Fruit fly (Drosophila melanogaster): ENCODE results near the gene Cortactin.
A peak's percentile ranks its signal among the peaks of the same experiment; 100 is the strongest.

The Cortactin gene

dm6 chr3R:21107907-21108591 is 43.8 kb upstream of the Cortactin start, which contains the start of the genes Sec15 and rtet:
Sec15 (minus strand) TSS chr3R:21107972.
rtet (plus strand) TSS chr3R:21108446.
- TF ChIP-seq CG13204 (GFP tag; optimal IDR thresholded peaks at IDR 0.05) (no peak), rn (GFP tag; IDR thresholded peaks at IDR 0.05) (no peak), CG4496 (GFP tag; IDR thresholded peaks at IDR 0.05) (peak; percentile 63; the same call in 1 of the 3 replicates), CG17806 (tag; optimal IDR thresholded peaks at IDR 0.05) (peak; percentile 6), gl (tag; optimal IDR thresholded peaks at IDR 0.05) (no peak), fd96Ca (GFP tag; IDR thresholded peaks at IDR 0.05) (peak; percentile 66), CG14655 (GFP tag; optimal IDR thresholded peaks at IDR 0.05) (no peak), CG8159 (tag; optimal IDR thresholded peaks at IDR 0.05) (no peak), CG34367 (tag; optimal IDR thresholded peaks at IDR 0.05) (peak; percentile 27), Pif1B (GFP tag; optimal IDR thresholded peaks at IDR 0.05) (no peak), CG32121 (GFP tag; IDR thresholded peaks at IDR 0.05) (peak; percentile 52), CG9948 (tag; optimal IDR thresholded peaks at IDR 0.05) (peak; percentile 30), CG12605 (GFP tag; IDR thresholded peaks at IDR 0.05) (peak; percentile 27; the same call in 1 of the 2 replicates), Snoo (tag; optimal IDR thresholded peaks at IDR 0.05) (no peak), CG8301 (tag; optimal IDR thresholded peaks at IDR 0.05) (no peak), D1 (tag; optimal IDR thresholded peaks at IDR 0.05) (no peak), EcR (GFP tag; optimal IDR thresholded peaks at IDR 0.05) (no peak), CG15710 (tag; optimal IDR thresholded peaks at IDR 0.05) (peak; percentile 47), CG10348 (GFP tag; IDR thresholded peaks at IDR 0.05) (no peak), Pif1A (GFP tag; optimal IDR thresholded peaks at IDR 0.05) (no peak), Ets98B (GFP tag; IDR thresholded peaks at IDR 0.05) (peak; percentile 58)

- no peak for TF ChIP-seq Snoo (tag; optimal IDR thresholded peaks at IDR 0.05)
- TF ChIP-seq gl (tag; optimal IDR thresholded peaks at IDR 0.05): no peak
- TF ChIP-seq Ets98B (GFP tag; IDR thresholded peaks at IDR 0.05): no peak
- TF ChIP-seq Pif1B (GFP tag; optimal IDR thresholded peaks at IDR 0.05): no peak
- TF ChIP-seq CG14655 (GFP tag; optimal IDR thresholded peaks at IDR 0.05): no peak
- no peak for TF ChIP-seq CG10348 (GFP tag; IDR thresholded peaks at IDR 0.05)
- TF ChIP-seq CG12605 (GFP tag; IDR thresholded peaks at IDR 0.05): no peak
- no peak for TF ChIP-seq Pif1A (GFP tag; optimal IDR thresholded peaks at IDR 0.05)
- TF ChIP-seq CG34367 (tag; optimal IDR thresholded peaks at IDR 0.05): no peak
- TF ChIP-seq CG32121 (GFP tag; IDR thresholded peaks at IDR 0.05): no peak
- TF ChIP-seq CG8159 (tag; optimal IDR thresholded peaks at IDR 0.05): no peak
- no peak for TF ChIP-seq CG15710 (tag; optimal IDR thresholded peaks at IDR 0.05)
Measured at dm6 chr3R:21102477-21102876, 38.2 kb upstream of the Cortactin start.

- peak; percentile 43 for TF ChIP-seq CG15710 (tag; optimal IDR thresholded peaks at IDR 0.05)
- peak; percentile 26 for TF ChIP-seq CG9948 (tag; optimal IDR thresholded peaks at IDR 0.05)
- 0 out of 3 replicates have a peak, but pooled peaks have one; percentile 12 for TF ChIP-seq CG4496 (GFP tag; IDR thresholded peaks at IDR 0.05)
- no peak for TF ChIP-seq Pif1B (GFP tag; optimal IDR thresholded peaks at IDR 0.05)
- TF ChIP-seq CG34367 (tag; optimal IDR thresholded peaks at IDR 0.05): peak; percentile 31
- TF ChIP-seq Snoo (tag; optimal IDR thresholded peaks at IDR 0.05): peak; percentile 21
- TF ChIP-seq CG8301 (tag; optimal IDR thresholded peaks at IDR 0.05): no peak
- TF ChIP-seq rn (GFP tag; IDR thresholded peaks at IDR 0.05): no peak
Measured at dm6 chr3R:21101453-21102214, 37.4 kb upstream of the Cortactin start, which contains the start of the genes CG7044 and Tbc1d22. CG7044 (minus strand) TSS chr3R:21101718. Tbc1d22 (plus strand) TSS chr3R:21102199.

- TF ChIP-seq CG12605 (GFP tag; IDR thresholded peaks at IDR 0.05): peak; percentile 60
- peak; percentile 75 for TF ChIP-seq CG8159 (tag; optimal IDR thresholded peaks at IDR 0.05)
- TF ChIP-seq CG34367 (tag; optimal IDR thresholded peaks at IDR 0.05): peak; percentile 64
- TF ChIP-seq D1 (tag; optimal IDR thresholded peaks at IDR 0.05): no peak
- peak; percentile 80 for TF ChIP-seq rn (GFP tag; IDR thresholded peaks at IDR 0.05)
- TF ChIP-seq Pif1B (GFP tag; optimal IDR thresholded peaks at IDR 0.05): no peak
- peak; percentile 47 for TF ChIP-seq gl (tag; optimal IDR thresholded peaks at IDR 0.05)
- peak; percentile 69 for TF ChIP-seq CG17806 (tag; optimal IDR thresholded peaks at IDR 0.05)
- peak; percentile 88 for TF ChIP-seq CG32121 (GFP tag; IDR thresholded peaks at IDR 0.05)
- no peak for TF ChIP-seq CG14655 (GFP tag; optimal IDR thresholded peaks at IDR 0.05)
- TF ChIP-seq CG8301 (tag; optimal IDR thresholded peaks at IDR 0.05): no peak
- TF ChIP-seq EcR (GFP tag; optimal IDR thresholded peaks at IDR 0.05): peak; percentile 10
- peak; percentile 70 for TF ChIP-seq Snoo (tag; optimal IDR thresholded peaks at IDR 0.05)
- TF ChIP-seq fd96Ca (GFP tag; IDR thresholded peaks at IDR 0.05): peak; percentile 95
- TF ChIP-seq CG10348 (GFP tag; IDR thresholded peaks at IDR 0.05): peak; percentile 87
- TF ChIP-seq CG4496 (GFP tag; IDR thresholded peaks at IDR 0.05): peak; percentile 83; the same call in 2 of the 3 replicates
- no peak for TF ChIP-seq CG13204 (GFP tag; optimal IDR thresholded peaks at IDR 0.05)
- peak; percentile 63 for TF ChIP-seq CG9948 (tag; optimal IDR thresholded peaks at IDR 0.05)
- peak; percentile 76 for TF ChIP-seq CG15710 (tag; optimal IDR thresholded peaks at IDR 0.05)
- peak; percentile 90 for TF ChIP-seq Ets98B (GFP tag; IDR thresholded peaks at IDR 0.05)
- no peak for TF ChIP-seq Pif1A (GFP tag; optimal IDR thresholded peaks at IDR 0.05)
Measured at dm6 chr3R:21097631-21098117, 33.4 kb upstream of the Cortactin start, which contains the start of gene RhoGAP93B. RhoGAP93B (minus strand) TSS chr3R:21097827.

- TF ChIP-seq CG4496 (GFP tag; IDR thresholded peaks at IDR 0.05) (no peak), CG8301 (tag; optimal IDR thresholded peaks at IDR 0.05) (no peak), CG17806 (tag; optimal IDR thresholded peaks at IDR 0.05) (no peak), EcR (GFP tag; optimal IDR thresholded peaks at IDR 0.05) (no peak), CG12605 (GFP tag; IDR thresholded peaks at IDR 0.05) (no peak)
Measured at dm6 chr3R:21097160-21097559, 32.9 kb upstream of the Cortactin start.

All from whole organism, pupa.